Fruit fly (Drosophila melanogaster): ENCODE measurements around the gene CG12684.

Gene CG12684

dm6 chrX:4612454-4612853 is 40.7 kb upstream of the CG12684 start (continued):
- no peak for TF ChIP-seq da (GFP tag; optimal IDR thresholded peaks at IDR 0.05)
- TF ChIP-seq stwl (tag; optimal IDR thresholded peaks at IDR 0.05) = no peak
- TF ChIP-seq Blimp-1 (GFP tag; optimal IDR thresholded peaks at IDR 0.05) = no peak
- no peak for TF ChIP-seq pros (GFP tag; optimal IDR thresholded peaks at IDR 0.05)
- peak; percentile 88 for TF ChIP-seq sd (tag; optimal IDR thresholded peaks at IDR 0.05)
- TF ChIP-seq sens (GFP tag) = peak; percentile 47
- TF ChIP-seq Hmr (GFP tag; optimal IDR thresholded peaks at IDR 0.05) = no peak
- TF ChIP-seq CG6175 (GFP tag; IDR thresholded peaks at IDR 0.05) = no peak
- TF ChIP-seq gro (GFP tag; optimal IDR thresholded peaks at IDR 0.05) = no peak
- no peak for TF ChIP-seq trh (GFP tag; optimal IDR thresholded peaks at IDR 0.05)
- no peak for TF ChIP-seq CG7839 (tag; optimal IDR thresholded peaks at IDR 0.05)
- TF ChIP-seq CG6813 (GFP tag; optimal IDR thresholded peaks at IDR 0.05) = no peak
- no peak for TF ChIP-seq dysf (GFP tag; IDR thresholded peaks at IDR 0.05)
- no peak for TF ChIP-seq CG10366 (GFP tag; IDR thresholded peaks at IDR 0.05)
- peak; percentile 40; the same call in 1 of the 3 replicates for TF ChIP-seq Dbx (GFP tag; IDR thresholded peaks at IDR 0.05)
- TF ChIP-seq GATAe (GFP tag; conservative IDR thresholded peaks at IDR 0.05) = peak; percentile 75
- TF ChIP-seq CG4328 (GFP tag; optimal IDR thresholded peaks at IDR 0.05) = no peak
- TF ChIP-seq E2f2 (GFP tag; IDR thresholded peaks at IDR 0.05) = no peak
- peak; percentile 19; the same call in 1 of the 2 replicates for TF ChIP-seq Adf1 (GFP tag; IDR thresholded peaks at IDR 0.05)
- TF ChIP-seq PHDP (tag; optimal IDR thresholded peaks at IDR 0.05) = no peak
- no peak for TF ChIP-seq ATbp (GFP tag; optimal IDR thresholded peaks at IDR 0.05)
- no peak for TF ChIP-seq danr (GFP tag; IDR thresholded peaks at IDR 0.05)
- TF ChIP-seq Hsf (GFP tag; optimal IDR thresholded peaks at IDR 0.05) = no peak
- no peak for TF ChIP-seq CG31224 (GFP tag; IDR thresholded peaks at IDR 0.05)
- no peak for TF ChIP-seq row (GFP tag; IDR thresholded peaks at IDR 0.05)
- no peak for TF ChIP-seq bcd (GFP tag; optimal IDR thresholded peaks at IDR 0.05)
- TF ChIP-seq Fer1 (GFP tag; optimal IDR thresholded peaks at IDR 0.05) = no peak
- TF ChIP-seq gem (tag; optimal IDR thresholded peaks at IDR 0.05) = no peak
- TF ChIP-seq CG4854 (GFP tag; optimal IDR thresholded peaks at IDR 0.05) = no peak
- no peak for TF ChIP-seq Nf-YB (GFP tag; optimal IDR thresholded peaks at IDR 0.05)
- no peak for TF ChIP-seq E2f1 (GFP tag; IDR thresholded peaks at IDR 0.05)
- no peak for TF ChIP-seq Max (GFP tag; optimal IDR thresholded peaks at IDR 0.05)
- no peak for TF ChIP-seq gsb-n (tag; optimal IDR thresholded peaks at IDR 0.05)
- no peak for TF ChIP-seq en (GFP tag; optimal IDR thresholded peaks at IDR 0.05)
- no peak for TF ChIP-seq Optix (GFP tag; IDR thresholded peaks at IDR 0.05)
- no peak for TF ChIP-seq fd64A (GFP tag; optimal IDR thresholded peaks at IDR 0.05)
- TF ChIP-seq chif (GFP tag; optimal IDR thresholded peaks at IDR 0.05) = no peak
- TF ChIP-seq pb (GFP tag; optimal IDR thresholded peaks at IDR 0.05) = no peak
- TF ChIP-seq CG31441 (GFP tag; IDR thresholded peaks at IDR 0.05) = no peak
- peak; percentile 24 for TF ChIP-seq CG18599 (GFP tag; optimal IDR thresholded peaks at IDR 0.05)
- TF ChIP-seq HLHmδ (GFP tag; optimal IDR thresholded peaks at IDR 0.05) = no peak
- no peak for TF ChIP-seq ken (GFP tag; IDR thresholded peaks at IDR 0.05)
- TF ChIP-seq CG7271 (tag; optimal IDR thresholded peaks at IDR 0.05) = no peak
- TF ChIP-seq CG10543 (GFP tag; optimal IDR thresholded peaks at IDR 0.05) = peak; percentile 18
- no peak for TF ChIP-seq insv (GFP tag; optimal IDR thresholded peaks at IDR 0.05)
- no peak for TF ChIP-seq klu (GFP tag; IDR thresholded peaks at IDR 0.05)
- TF ChIP-seq pan (optimal IDR thresholded peaks at IDR 0.05) = no peak
- TF ChIP-seq pan (GFP tag; optimal IDR thresholded peaks at IDR 0.05 in 1 of 2, IDR thresholded peaks at IDR 0.05 in 1 of 2) = no peak
- no peak for TF ChIP-seq Xbp1 (GFP tag; optimal IDR thresholded peaks at IDR 0.05)
- no peak for TF ChIP-seq nom (GFP tag; optimal IDR thresholded peaks at IDR 0.05)
- no peak for TF ChIP-seq ac (GFP tag; optimal IDR thresholded peaks at IDR 0.05)
- no peak for TF ChIP-seq ash1 (GFP tag; optimal IDR thresholded peaks at IDR 0.05)

Measured in whole organism, embryonic.